Worm (Caenorhabditis elegans) whole organism, L1 larva: ENCODE measurements around the gene F19F10.11.
A peak's percentile ranks its signal among the peaks of the same experiment; 100 is the strongest.

Source experiments
- F16B12.6 ChIP-seq: fragments of 150-350 bp; optimal IDR thresholded peaks from 2 replicates; lab custom pipeline; 2014; ENCODE audit warnings: missing biosample characterization, missing genetic modification characterization
- blmp-1 ChIP-seq: fragments of 150-350 bp; optimal IDR thresholded peaks from 2 replicates; lab custom pipeline; 2014; ENCODE audit warnings: missing biosample characterization, missing genetic modification characterization
- ceh-8 ChIP-seq: fragments of 200-800 bp; sonication (Bioruptor generic); optimal IDR thresholded peaks from 2 replicates; lab custom pipeline; 2018; ENCODE audit warnings: mild to moderate bottlenecking, missing genetic modification characterization, moderate library complexity, missing compliant biosample characterization
- ceh-88 ChIP-seq: fragments of 200-800 bp; sonication (Bioruptor generic); IDR thresholded peaks from 2 replicates; pipeline ENCODE4 v1.3.6; 2022; ENCODE audit warnings: missing genetic modification characterization, missing compliant biosample characterization
- ces-1 ChIP-seq: fragments of 150-350 bp; optimal IDR thresholded peaks from 2 replicates; lab custom pipeline; 2014; ENCODE audit warnings: missing biosample characterization, missing genetic modification reagents, missing genetic modification characterization
- dpl-1 ChIP-seq, 3 experiments: fragments of 150-350 bp in 2 of 3; sonication (generic microtip) in 1 of 3; optimal IDR thresholded peaks; 2 replicates each; lab custom pipeline; 2014 to 2017; ENCODE audit warnings: missing biosample characterization in 3 of 3, missing genetic modification characterization in 3 of 3, missing genetic modification reagents in 3 of 3
- dsc-1 ChIP-seq: sonication (generic microtip); optimal IDR thresholded peaks from 2 replicates; lab custom pipeline; 2016; ENCODE audit warnings: mild to moderate bottlenecking, missing genetic modification characterization, missing compliant biosample characterization
- efl-1 ChIP-seq, 4 experiments: fragments of 150-350 bp; optimal IDR thresholded peaks in 3 of 4; peaks in 1 of 4; 1 replicate in 1 of 4; 2 replicates in 3 of 4; lab custom pipeline; 2014; ENCODE audit warnings: missing biosample characterization in 2 of 4, missing genetic modification characterization in 2 of 4, missing genetic modification reagents in 2 of 4
- fkh-10 ChIP-seq: sonication (generic microtip); optimal IDR thresholded peaks from 2 replicates; lab custom pipeline; 2017; ENCODE audit warnings: missing biosample characterization, missing genetic modification reagents, missing genetic modification characterization
- fkh-8 ChIP-seq: sonication (generic microtip); optimal IDR thresholded peaks from 2 replicates; lab custom pipeline; 2016; ENCODE audit warnings: mild to moderate bottlenecking, missing genetic modification characterization, missing compliant biosample characterization
- grh-1 ChIP-seq: fragments of 200-800 bp; sonication (Bioruptor generic); IDR thresholded peaks from 2 replicates; pipeline ENCODE4 v1.3.6; 2022; ENCODE audit warnings: missing genetic modification reagents, missing genetic modification characterization, missing compliant biosample characterization
- jun-1 ChIP-seq: fragments of 150-350 bp; optimal IDR thresholded peaks from 2 replicates; lab custom pipeline; 2014; ENCODE audit warnings: missing biosample characterization, missing genetic modification reagents, missing genetic modification characterization
- nhr-76 ChIP-seq: sonication (generic microtip); optimal IDR thresholded peaks from 2 replicates; lab custom pipeline; 2017; ENCODE audit warnings: missing biosample characterization, missing genetic modification characterization
- nhr-84 ChIP-seq: sonication (generic microtip); optimal IDR thresholded peaks from 2 replicates; lab custom pipeline; 2017; ENCODE audit warnings: missing biosample characterization, missing genetic modification characterization
- nhr-85 ChIP-seq: sonication (generic microtip); peaks from one replicate; lab custom pipeline; 2016; ENCODE audit warnings: missing genetic modification characterization, inconsistent platforms, missing compliant biosample characterization
- pag-3 ChIP-seq: sonication (generic microtip); optimal IDR thresholded peaks from 2 replicates; lab custom pipeline; 2017; ENCODE audit warnings: missing genetic modification characterization, mild to moderate bottlenecking, missing compliant biosample characterization, antibody characterized with exemption, borderline replicate concordance; ENCODE audit not compliant: insufficient read depth
- sup-37 ChIP-seq: fragments of 200-800 bp; sonication (Bioruptor generic); optimal IDR thresholded peaks from 2 replicates; lab custom pipeline; 2018; ENCODE audit warnings: mild to moderate bottlenecking, missing genetic modification characterization, missing compliant biosample characterization
- tbx-2 ChIP-seq: sonication (generic microtip); optimal IDR thresholded peaks from 2 replicates; lab custom pipeline; 2016; ENCODE audit warnings: missing genetic modification characterization, missing compliant biosample characterization
- unc-98 ChIP-seq: fragments of 200-800 bp; sonication (Bioruptor generic); IDR thresholded peaks from 2 replicates; pipeline ENCODE4 v1.3.6; 2022; ENCODE audit warnings: missing genetic modification characterization, missing compliant biosample characterization

F19F10.11 gene

DNA sequence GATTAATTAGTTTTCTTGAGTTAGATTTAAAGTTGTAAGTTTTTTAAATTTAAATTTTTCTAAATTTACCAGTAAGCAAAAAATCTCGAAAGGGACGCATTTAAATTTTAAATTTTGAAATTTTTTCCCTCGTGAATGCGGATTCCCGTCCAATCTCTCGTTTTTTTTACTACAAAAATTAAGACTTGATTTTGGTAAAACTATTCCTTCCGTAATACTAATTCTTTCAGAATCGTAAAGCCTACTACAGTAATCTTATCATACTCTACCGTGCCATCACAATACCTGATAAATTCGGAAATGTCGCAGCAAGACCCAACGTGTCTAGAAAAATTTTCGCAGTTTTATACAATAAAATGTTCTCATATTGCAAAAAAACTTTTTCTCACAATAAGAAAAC is 42.3 kb downstream of the F19F10.11 start, which contains the start of the genes C54F6.19 and nhx-3:
Gene C54F6.19, plus strand, starts transcription at position 301 of the 400 bp plus-strand sequence.
Gene nhx-3, minus strand, starts transcription at position 337 of the 400 bp plus-strand sequence.
- TF ChIP-seq fkh-8 (tag; lab: Kevin White, UChicago): no peak
- TF ChIP-seq dpl-1 (GFP tag; optimal IDR thresholded peaks at IDR 0.05; lab: Kevin White, UChicago): no peak

DNA sequence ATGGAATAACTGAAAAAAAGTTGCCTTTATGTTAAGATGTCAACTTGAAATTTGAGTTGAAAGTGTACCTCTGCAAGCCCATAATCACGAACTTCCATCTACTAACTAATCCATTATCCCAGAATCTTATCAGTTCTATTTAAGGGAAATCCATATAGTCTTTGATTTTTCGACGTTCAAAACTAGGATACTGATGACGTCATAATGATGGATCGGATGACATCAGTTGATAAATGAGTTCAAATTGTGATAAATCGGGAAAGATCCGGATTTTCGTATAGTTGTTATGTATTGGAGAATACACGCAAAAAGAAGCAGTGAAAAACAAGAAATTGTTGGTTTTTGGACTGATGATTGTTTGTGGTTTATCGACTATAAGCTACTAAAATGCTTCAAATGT is 43.8 kb downstream of the F19F10.11 start:
- TF ChIP-seq blmp-1 (tag; lab: Kevin White, UChicago): peak; percentile 10
- TF ChIP-seq tbx-2 (tag; lab: Kevin White, UChicago): no peak

ce11 chrV:7539015-7539414 is 48.5 kb downstream of the F19F10.11 start, which contains the start of gene srh-268:
Gene srh-268 (plus strand): TSS chrV:7539315.
- no peak for TF ChIP-seq sup-37 (GFP tag; lab: Kevin White, UChicago)
- no peak for TF ChIP-seq grh-1
- TF ChIP-seq nhr-84 (tag; lab: Kevin White, UChicago): no peak
- no peak for TF ChIP-seq jun-1 (tag; lab: Kevin White, UChicago)
- no peak for TF ChIP-seq blmp-1 (tag; lab: Kevin White, UChicago)

DNA sequence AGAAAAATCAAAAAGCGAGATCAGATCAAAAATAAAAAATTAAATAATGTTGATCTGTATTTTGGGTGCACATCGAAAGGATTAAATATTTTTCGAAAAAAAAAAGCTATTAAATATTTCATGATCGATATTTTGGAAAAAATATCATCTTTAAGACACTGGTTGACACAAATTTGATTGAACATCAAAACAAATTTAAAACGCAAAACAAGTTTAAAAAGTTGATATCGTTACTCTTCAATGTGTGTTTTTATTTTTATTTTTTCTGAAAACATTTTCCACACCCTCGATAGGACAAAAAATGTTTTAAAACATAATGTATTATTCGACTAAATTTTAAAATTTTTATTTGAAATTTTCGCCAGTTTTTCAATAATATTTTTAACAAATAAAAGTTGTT is 49.5 kb downstream of the F19F10.11 start, which contains the start of gene C54F6.12:
Gene C54F6.12, minus strand, starts transcription at position 101 of the 400 bp plus-strand sequence.
- no peak for TF ChIP-seq nhr-76 (tag; lab: Kevin White, UChicago)
- no peak for TF ChIP-seq nhr-85 (tag; lab: Kevin White, UChicago)
- no peak for TF ChIP-seq ceh-8 (GFP tag; lab: Kevin White, UChicago)
- TF ChIP-seq dsc-1 (tag; lab: Kevin White, UChicago): no peak
- no peak for TF ChIP-seq unc-98 (GFP tag; lab: Robert Waterston, UW)
- no peak for TF ChIP-seq pag-3 (tag; lab: Kevin White, UChicago)
- TF ChIP-seq grh-1: no peak
- TF ChIP-seq F16B12.6 (tag; lab: Kevin White, UChicago): no peak
- TF ChIP-seq fkh-10: no peak
- TF ChIP-seq ceh-88 (GFP tag; lab: Robert Waterston, UW): no peak
- no peak for TF ChIP-seq ces-1 (GFP tag; lab: Kevin White, UChicago)

DNA sequence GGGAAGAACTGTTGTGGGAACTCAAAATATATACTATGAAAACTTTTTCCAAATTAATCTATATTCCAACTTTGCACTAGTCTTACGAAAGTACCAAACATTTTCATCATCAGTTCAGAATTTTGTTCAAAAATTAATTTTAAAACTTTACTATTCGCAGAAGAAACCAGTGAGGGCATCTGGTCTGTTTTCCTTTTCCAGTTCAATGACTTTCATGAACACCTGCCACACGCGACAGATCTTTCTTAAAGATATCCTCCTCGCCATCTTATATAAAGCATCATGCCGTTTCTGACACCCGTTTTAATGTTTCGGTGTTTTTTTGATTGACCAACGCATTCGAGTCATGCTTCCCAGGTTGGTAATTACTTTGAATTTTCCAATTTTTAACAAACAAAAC is 54.6 kb downstream of the F19F10.11 start, which contains the start of gene C54F6.3:
Gene C54F6.3, plus strand, starts transcription at position 301 of the 400 bp plus-strand sequence.
- TF ChIP-seq efl-1 (optimal IDR thresholded peaks at IDR 0.05; lab: Kevin White, UChicago): no peak
- TF ChIP-seq efl-1 (GFP tag; optimal IDR thresholded peaks at IDR 0.05 in 1 of 2; lab: Kevin White, UChicago): peak in 1 of 2 experiments; percentile 50
- TF ChIP-seq nhr-84 (tag; lab: Kevin White, UChicago): no peak
